Fruit fly (Drosophila melanogaster): ENCODE data around the gene CG17249.

CG17249 gene

dm6 chr3L:1688569-1688968, 41.3 kb upstream of the CG17249 start:
- peak; percentile 89 for TF ChIP-seq CG4496 (GFP tag; IDR thresholded peaks at IDR 0.05)
- TF ChIP-seq Ets98B (GFP tag; IDR thresholded peaks at IDR 0.05), result peak; percentile 28
- no peak for TF ChIP-seq rn (GFP tag; IDR thresholded peaks at IDR 0.05)
- TF ChIP-seq CG9948 (tag; optimal IDR thresholded peaks at IDR 0.05), result no peak
- TF ChIP-seq CG14655 (GFP tag; optimal IDR thresholded peaks at IDR 0.05), result no peak
- TF ChIP-seq fd96Ca (GFP tag; IDR thresholded peaks at IDR 0.05), result peak; percentile 49; the same call in 1 of the 3 replicates
- no peak for TF ChIP-seq D1 (tag; optimal IDR thresholded peaks at IDR 0.05)
- TF ChIP-seq gl (tag; optimal IDR thresholded peaks at IDR 0.05), result no peak
- TF ChIP-seq CG15710 (tag; optimal IDR thresholded peaks at IDR 0.05), result no peak
- peak; percentile 59 for TF ChIP-seq CG13204 (GFP tag; optimal IDR thresholded peaks at IDR 0.05)
- peak; percentile 26 for TF ChIP-seq EcR (GFP tag; optimal IDR thresholded peaks at IDR 0.05)
- TF ChIP-seq CG8301 (tag; optimal IDR thresholded peaks at IDR 0.05), result no peak
- TF ChIP-seq CG34367 (tag; optimal IDR thresholded peaks at IDR 0.05), result no peak
- no peak; the same call in 1 of the 2 replicates for TF ChIP-seq CG12605 (GFP tag; IDR thresholded peaks at IDR 0.05)

- peak; percentile 42 for TF ChIP-seq CG8301 (tag; optimal IDR thresholded peaks at IDR 0.05)
- no peak for TF ChIP-seq Snoo (tag; optimal IDR thresholded peaks at IDR 0.05)
- TF ChIP-seq CG9948 (tag; optimal IDR thresholded peaks at IDR 0.05), result peak; percentile 12
- TF ChIP-seq CG14655 (GFP tag; optimal IDR thresholded peaks at IDR 0.05), result peak; percentile 50
- TF ChIP-seq CG12605 (GFP tag; IDR thresholded peaks at IDR 0.05), result no peak
- TF ChIP-seq CG13204 (GFP tag; optimal IDR thresholded peaks at IDR 0.05), result no peak
- peak; percentile 22 for TF ChIP-seq CG8159 (tag; optimal IDR thresholded peaks at IDR 0.05)
- no peak for TF ChIP-seq Pif1B (GFP tag; optimal IDR thresholded peaks at IDR 0.05)
Measured at dm6 chr3L:1688161-1688560, 40.9 kb upstream of the CG17249 start.

DNA sequence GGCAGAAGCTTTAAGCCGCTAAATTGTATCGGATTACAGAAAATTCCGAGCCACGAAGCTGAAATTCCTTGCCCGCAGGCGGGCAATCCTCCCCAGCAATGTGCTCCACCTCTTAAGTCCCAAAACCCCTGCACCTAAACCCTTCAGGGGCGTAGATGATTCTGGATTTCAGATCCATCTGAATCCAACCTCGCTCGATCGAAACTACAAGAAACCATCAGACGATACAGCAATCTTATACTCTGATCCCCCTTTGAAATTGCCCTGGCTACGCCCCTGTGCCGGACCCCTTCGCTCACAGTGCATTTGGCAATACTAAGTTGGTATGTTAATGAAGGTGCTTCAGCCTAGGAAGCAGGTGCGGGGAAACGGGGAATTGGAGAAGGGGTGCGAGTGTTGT, 35.8 kb upstream of the CG17249 start:
- peak; percentile 82 for TF ChIP-seq CG4496 (GFP tag; IDR thresholded peaks at IDR 0.05)
- peak; percentile 77 for TF ChIP-seq CG8159 (tag; optimal IDR thresholded peaks at IDR 0.05)
- TF ChIP-seq Ets98B (GFP tag; IDR thresholded peaks at IDR 0.05), result 0 out of 2 replicates have a peak, but pooled peaks have one; percentile 21
- peak; percentile 71; the same call in 2 of the 3 replicates for TF ChIP-seq fd96Ca (GFP tag; IDR thresholded peaks at IDR 0.05)
- peak; percentile 57 for TF ChIP-seq CG14655 (GFP tag; optimal IDR thresholded peaks at IDR 0.05)
- TF ChIP-seq CG34367 (tag; optimal IDR thresholded peaks at IDR 0.05), result peak; percentile 41
- peak; percentile 26 for TF ChIP-seq CG8301 (tag; optimal IDR thresholded peaks at IDR 0.05)
- peak; percentile 68 for TF ChIP-seq Pif1B (GFP tag; optimal IDR thresholded peaks at IDR 0.05)
- TF ChIP-seq CG10348 (GFP tag; IDR thresholded peaks at IDR 0.05), result no peak
- TF ChIP-seq CG17806 (tag; optimal IDR thresholded peaks at IDR 0.05), result peak; percentile 64
- peak; percentile 66 for TF ChIP-seq Pif1A (GFP tag; optimal IDR thresholded peaks at IDR 0.05)
- TF ChIP-seq Snoo (tag; optimal IDR thresholded peaks at IDR 0.05), result peak; percentile 17
- TF ChIP-seq CG15710 (tag; optimal IDR thresholded peaks at IDR 0.05), result peak; percentile 67
- TF ChIP-seq CG32121 (GFP tag; IDR thresholded peaks at IDR 0.05), result no peak
- no peak for TF ChIP-seq EcR (GFP tag; optimal IDR thresholded peaks at IDR 0.05)
- TF ChIP-seq CG12605 (GFP tag; IDR thresholded peaks at IDR 0.05), result peak; percentile 77
- no peak for TF ChIP-seq D1 (tag; optimal IDR thresholded peaks at IDR 0.05)
- TF ChIP-seq gl (tag; optimal IDR thresholded peaks at IDR 0.05), result peak; percentile 44
- peak; percentile 63 for TF ChIP-seq CG9948 (tag; optimal IDR thresholded peaks at IDR 0.05)

- TF ChIP-seq CG4496 (GFP tag; IDR thresholded peaks at IDR 0.05), result no peak
- TF ChIP-seq CG14655 (GFP tag; optimal IDR thresholded peaks at IDR 0.05), result peak; percentile 35
- peak; percentile 11 for TF ChIP-seq Pif1B (GFP tag; optimal IDR thresholded peaks at IDR 0.05)
- TF ChIP-seq CG15710 (tag; optimal IDR thresholded peaks at IDR 0.05), result peak; percentile 38
- peak; percentile 23 for TF ChIP-seq EcR (GFP tag; optimal IDR thresholded peaks at IDR 0.05)
- TF ChIP-seq CG34367 (tag; optimal IDR thresholded peaks at IDR 0.05), result no peak
- no peak for TF ChIP-seq Ets98B (GFP tag; IDR thresholded peaks at IDR 0.05)
- no peak for TF ChIP-seq rn (GFP tag; IDR thresholded peaks at IDR 0.05)
- TF ChIP-seq Pif1A (GFP tag; optimal IDR thresholded peaks at IDR 0.05), result peak; percentile 36
- TF ChIP-seq CG32121 (GFP tag; IDR thresholded peaks at IDR 0.05), result no peak
- peak; percentile 5 for TF ChIP-seq gl (tag; optimal IDR thresholded peaks at IDR 0.05)
- TF ChIP-seq CG12605 (GFP tag; IDR thresholded peaks at IDR 0.05), result no peak
- TF ChIP-seq fd96Ca (GFP tag; IDR thresholded peaks at IDR 0.05), result no peak
- peak; percentile 28 for TF ChIP-seq CG9948 (tag; optimal IDR thresholded peaks at IDR 0.05)
- TF ChIP-seq CG10348 (GFP tag; IDR thresholded peaks at IDR 0.05), result no peak
- peak; percentile 39 for TF ChIP-seq Snoo (tag; optimal IDR thresholded peaks at IDR 0.05)
- no peak for TF ChIP-seq D1 (tag; optimal IDR thresholded peaks at IDR 0.05)
- peak; percentile 23 for TF ChIP-seq CG17806 (tag; optimal IDR thresholded peaks at IDR 0.05)
- peak; percentile 9 for TF ChIP-seq CG8301 (tag; optimal IDR thresholded peaks at IDR 0.05)
- TF ChIP-seq CG13204 (GFP tag; optimal IDR thresholded peaks at IDR 0.05), result no peak
- peak; percentile 61 for TF ChIP-seq CG8159 (tag; optimal IDR thresholded peaks at IDR 0.05)
Measured at dm6 chr3L:1679394-1679793, 32.1 kb upstream of the CG17249 start.

dm6 chr3L:1676222-1676621, 29.0 kb upstream of the CG17249 start:
- TF ChIP-seq CG14655 (GFP tag; optimal IDR thresholded peaks at IDR 0.05), result no peak
- TF ChIP-seq EcR (GFP tag; optimal IDR thresholded peaks at IDR 0.05), result no peak
- no peak for TF ChIP-seq Ets98B (GFP tag; IDR thresholded peaks at IDR 0.05)
- no peak for TF ChIP-seq rn (GFP tag; IDR thresholded peaks at IDR 0.05)
- TF ChIP-seq CG12605 (GFP tag; IDR thresholded peaks at IDR 0.05), result no peak
- TF ChIP-seq CG17806 (tag; optimal IDR thresholded peaks at IDR 0.05), result no peak
- no peak for TF ChIP-seq Pif1B (GFP tag; optimal IDR thresholded peaks at IDR 0.05)
- no peak for TF ChIP-seq Snoo (tag; optimal IDR thresholded peaks at IDR 0.05)
- TF ChIP-seq gl (tag; optimal IDR thresholded peaks at IDR 0.05), result no peak
- TF ChIP-seq CG10348 (GFP tag; IDR thresholded peaks at IDR 0.05), result no peak
- no peak for TF ChIP-seq CG4496 (GFP tag; IDR thresholded peaks at IDR 0.05)
- TF ChIP-seq CG8301 (tag; optimal IDR thresholded peaks at IDR 0.05), result no peak
- TF ChIP-seq Pif1A (GFP tag; optimal IDR thresholded peaks at IDR 0.05), result no peak
- TF ChIP-seq CG32121 (GFP tag; IDR thresholded peaks at IDR 0.05), result no peak
- no peak for TF ChIP-seq fd96Ca (GFP tag; IDR thresholded peaks at IDR 0.05)
- TF ChIP-seq D1 (tag; optimal IDR thresholded peaks at IDR 0.05), result no peak
- TF ChIP-seq CG34367 (tag; optimal IDR thresholded peaks at IDR 0.05), result no peak
- no peak for TF ChIP-seq CG8159 (tag; optimal IDR thresholded peaks at IDR 0.05)
